Fruit fly (Drosophila melanogaster) whole organism, pupa: ENCODE measurements around the gene CycA.

ENCODE experiments used
- CG10348 ChIP-seq: fragments of 200-800 bp; sonication (Bioruptor generic); IDR thresholded peaks from 2 replicates; pipeline ENCODE4 v1.3.6; 2022; ENCODE audit warnings: missing biosample characterization, missing genetic modification characterization
- CG14655 ChIP-seq: fragments of 200-800 bp; sonication (Bioruptor generic); optimal IDR thresholded peaks from 3 replicates; lab custom pipeline; 2017; ENCODE audit warnings: mild to moderate bottlenecking, missing biosample characterization, missing genetic modification reagents, missing genetic modification characterization
- CG17806 ChIP-seq: fragments of 200-800 bp; sonication (Bioruptor generic); optimal IDR thresholded peaks from 2 replicates; lab custom pipeline; 2018; ENCODE audit warnings: missing biosample characterization, mild to moderate bottlenecking, missing genetic modification characterization, moderate library complexity
- CG32121 ChIP-seq: fragments of 200-800 bp; sonication (Bioruptor generic); IDR thresholded peaks from 2 replicates; pipeline ENCODE4 v1.3.6; 2022; ENCODE audit warnings: missing biosample characterization, missing genetic modification characterization
- CG8159 ChIP-seq: fragments of 200-800 bp; sonication (Bioruptor generic); optimal IDR thresholded peaks from 3 replicates; lab custom pipeline; 2018; ENCODE audit warnings: missing biosample characterization, mild to moderate bottlenecking, missing genetic modification characterization, moderate library complexity
- CG8301 ChIP-seq: fragments of 200-800 bp; sonication (Bioruptor generic); optimal IDR thresholded peaks from 2 replicates; lab custom pipeline; 2018; ENCODE audit warnings: missing biosample characterization, mild to moderate bottlenecking, missing genetic modification characterization
- EcR ChIP-seq: fragments of 200-800 bp; sonication (Bioruptor generic); optimal IDR thresholded peaks from 3 replicates; lab custom pipeline; 2019; ENCODE audit warnings: missing biosample characterization, missing genetic modification characterization, mild to moderate bottlenecking, moderate library complexity, missing genetic modification reagents
- Pif1A ChIP-seq: fragments of 200-800 bp; sonication (Bioruptor generic); optimal IDR thresholded peaks from 3 replicates; lab custom pipeline; 2016; ENCODE audit warnings: missing biosample characterization, missing genetic modification characterization
- Pif1B ChIP-seq: fragments of 200-800 bp; sonication (Bioruptor generic); optimal IDR thresholded peaks from 3 replicates; lab custom pipeline; 2016; ENCODE audit warnings: missing biosample characterization, missing genetic modification characterization
- gl ChIP-seq: fragments of 200-800 bp; sonication (Bioruptor generic); optimal IDR thresholded peaks from 2 replicates; lab custom pipeline; 2018; ENCODE audit warnings: missing biosample characterization, mild to moderate bottlenecking, missing genetic modification characterization
- rn ChIP-seq: fragments of 200-800 bp; sonication (Bioruptor generic); IDR thresholded peaks from 2 replicates; pipeline ENCODE4 v1.3.6; 2022; ENCODE audit warnings: missing biosample characterization, missing genetic modification characterization

DNA sequence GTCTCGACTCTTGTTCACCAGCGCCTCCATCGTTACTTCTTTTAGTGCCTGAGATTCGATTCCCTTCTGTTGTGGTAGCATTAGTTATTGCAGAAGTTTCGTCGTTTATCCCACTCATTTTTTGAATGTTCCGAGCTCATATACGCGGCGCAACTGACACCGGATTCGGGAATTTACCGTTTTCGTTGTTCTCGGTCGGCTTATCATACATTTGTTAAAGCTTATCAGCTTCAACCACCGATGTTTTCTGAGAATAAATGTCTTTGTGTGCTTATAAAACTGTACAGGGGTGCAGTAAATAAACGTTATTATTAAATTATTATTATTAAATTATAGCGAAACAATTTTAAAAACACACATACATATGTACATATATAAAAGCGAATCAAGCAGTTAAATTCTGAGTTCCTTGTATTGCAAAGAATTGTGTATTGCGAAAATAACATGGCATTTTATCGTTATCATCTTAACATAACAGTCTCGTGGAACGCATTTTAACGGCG is 3.2 kb upstream of the CycA start, which contains the start of gene CG43064:
- no peak for TF ChIP-seq EcR (GFP tag; lab: Kevin White, UChicago)
- TF ChIP-seq rn, result no peak
- no peak for TF ChIP-seq CG17806 (tag; lab: Kevin White, UChicago)
- no peak for TF ChIP-seq CG8301 (tag; lab: Kevin White, UChicago)
- no peak for TF ChIP-seq CG8159 (tag; lab: Kevin White, UChicago)
- no peak for TF ChIP-seq gl
- no peak for TF ChIP-seq CG32121 (GFP tag; lab: Robert Waterston, UW)
- no peak for TF ChIP-seq CG14655 (GFP tag; lab: Kevin White, UChicago)
- no peak for TF ChIP-seq Pif1B (GFP tag; lab: Kevin White, UChicago)
- no peak for TF ChIP-seq CG10348 (GFP tag; lab: Robert Waterston, UW)
- TF ChIP-seq Pif1A, result no peak
